Worm (Caenorhabditis elegans) whole organism, young adult: ENCODE results near the gene F54F2.9.
A peak's percentile ranks its signal among the peaks of the same experiment; 100 is the strongest.

Experiments used
- B0019.2 ChIP-seq: fragments of 200-800 bp; sonication (Bioruptor generic); conservative IDR thresholded peaks from 2 replicates; pipeline ENCODE4 v1.3.6; 2022; ENCODE audit warnings: missing genetic modification reagents, missing genetic modification characterization, missing compliant biosample characterization
- C17E4.6 ChIP-seq: fragments of 200-800 bp; sonication (Bioruptor generic); IDR thresholded peaks from 2 replicates; pipeline ENCODE4 v1.3.6; 2022; ENCODE audit warnings: missing genetic modification reagents, missing genetic modification characterization, missing compliant biosample characterization
- T07F8.4 ChIP-seq: sonication (generic microtip); optimal IDR thresholded peaks from 2 replicates; lab custom pipeline; 2016; ENCODE audit warnings: mild to moderate bottlenecking, missing genetic modification characterization, moderate library complexity, missing compliant biosample characterization
- Y53F4B.3 ChIP-seq: fragments of 200-800 bp; sonication (Bioruptor generic); IDR thresholded peaks from 2 replicates; pipeline ENCODE4 v1.3.6; 2022; ENCODE audit warnings: missing genetic modification reagents, missing genetic modification characterization, missing compliant biosample characterization
- Y67H2A.10 ChIP-seq: fragments of 200-800 bp; sonication (Bioruptor generic); conservative IDR thresholded peaks from 2 replicates; pipeline ENCODE4 v1.3.6; 2022; ENCODE audit warnings: missing genetic modification reagents, missing genetic modification characterization, missing compliant biosample characterization
- Y79H2A.3 ChIP-seq: fragments of 200-800 bp; sonication (Bioruptor generic); conservative IDR thresholded peaks from 2 replicates; pipeline ENCODE4 v1.3.6; 2022; ENCODE audit warnings: missing genetic modification reagents, missing genetic modification characterization, missing compliant biosample characterization
- ZK185.1 ChIP-seq: sonication (generic microtip); optimal IDR thresholded peaks from 2 replicates; lab custom pipeline; 2016; ENCODE audit warnings: mild to moderate bottlenecking, missing genetic modification characterization, missing compliant biosample characterization; ENCODE audit not compliant: poor library complexity, severe bottlenecking
- aptf-3 ChIP-seq: fragments of 200-800 bp; sonication (Bioruptor generic); IDR thresholded peaks from 2 replicates; pipeline ENCODE4 v1.3.6; 2022; ENCODE audit warnings: missing genetic modification characterization, missing compliant biosample characterization
- athp-1 ChIP-seq: sonication (generic microtip); optimal IDR thresholded peaks from 2 replicates; lab custom pipeline; 2017; ENCODE audit warnings: mild to moderate bottlenecking, missing genetic modification characterization, missing compliant biosample characterization
- attf-6 ChIP-seq: fragments of 200-800 bp; sonication (Bioruptor generic); IDR thresholded peaks from 2 replicates; pipeline ENCODE4 v1.3.6; 2022; ENCODE audit warnings: missing genetic modification reagents, missing genetic modification characterization, missing compliant biosample characterization
- bed-2 ChIP-seq: fragments of 200-800 bp; sonication (Bioruptor generic); IDR thresholded peaks from 2 replicates; pipeline ENCODE4 v1.3.6; 2022; ENCODE audit warnings: missing genetic modification reagents, missing genetic modification characterization, missing compliant biosample characterization
- cebp-2 ChIP-seq: fragments of 200-800 bp; sonication (Bioruptor generic); IDR thresholded peaks from 2 replicates; pipeline ENCODE4 v1.3.6; 2022; ENCODE audit warnings: missing genetic modification characterization, missing compliant biosample characterization
- ceh-40 ChIP-seq: fragments of 200-800 bp; sonication (Bioruptor generic); IDR thresholded peaks from 2 replicates; pipeline ENCODE4 v1.3.6; 2022; ENCODE audit warnings: missing genetic modification characterization, missing compliant biosample characterization
- ceh-58 ChIP-seq: fragments of 200-800 bp; sonication (Bioruptor generic); IDR thresholded peaks from 2 replicates; pipeline ENCODE4 v1.3.6; 2022; ENCODE audit warnings: missing genetic modification characterization, missing compliant biosample characterization
- ceh-91 ChIP-seq: fragments of 200-800 bp; sonication (Bioruptor generic); IDR thresholded peaks from 2 replicates; pipeline ENCODE4 v1.3.6; 2022; ENCODE audit warnings: missing genetic modification reagents, missing genetic modification characterization, missing compliant biosample characterization
- die-1 ChIP-seq: sonication (generic microtip); optimal IDR thresholded peaks from 2 replicates; lab custom pipeline; 2016; ENCODE audit warnings: missing genotype, mild to moderate bottlenecking, missing genetic modification characterization, missing compliant biosample characterization
- egl-18 ChIP-seq: fragments of 200-800 bp; sonication (Bioruptor generic); IDR thresholded peaks from 2 replicates; pipeline ENCODE4 v1.3.6; 2022; ENCODE audit warnings: missing genetic modification reagents, missing genetic modification characterization, missing compliant biosample characterization
- egl-44 ChIP-seq: fragments of 200-800 bp; sonication (Bioruptor generic); IDR thresholded peaks from 2 replicates; pipeline ENCODE4 v1.3.6; 2022; ENCODE audit warnings: missing genetic modification reagents, missing genetic modification characterization, missing compliant biosample characterization
- egrh-3 ChIP-seq: fragments of 200-800 bp; sonication (Bioruptor generic); IDR thresholded peaks from 2 replicates; pipeline ENCODE4 v1.3.6; 2022; ENCODE audit warnings: missing genetic modification reagents, missing genetic modification characterization, missing compliant biosample characterization
- ekl-4 ChIP-seq: fragments of 200-800 bp; sonication (Bioruptor generic); IDR thresholded peaks from 2 replicates; pipeline ENCODE4 v1.3.6; 2022; ENCODE audit warnings: missing genetic modification reagents, missing genetic modification characterization, missing compliant biosample characterization
- ets-4 ChIP-seq: fragments of 200-800 bp; sonication (Bioruptor generic); optimal IDR thresholded peaks from 2 replicates; lab custom pipeline; 2018; ENCODE audit warnings: mild to moderate bottlenecking, missing genetic modification characterization, missing compliant biosample characterization
- him-1 ChIP-seq: sonication (generic microtip); optimal IDR thresholded peaks from 2 replicates; lab custom pipeline; 2016; ENCODE audit warnings: missing genotype, missing genetic modification reagents, missing genetic modification characterization, missing compliant biosample characterization
- hlh-12 ChIP-seq: sonication (generic microtip); optimal IDR thresholded peaks from 2 replicates; lab custom pipeline; 2016; ENCODE audit warnings: missing genetic modification characterization, missing compliant biosample characterization
- hmg-1.2 ChIP-seq: fragments of 200-800 bp; sonication (Bioruptor generic); IDR thresholded peaks from 2 replicates; pipeline ENCODE4 v1.3.6; 2022; ENCODE audit warnings: missing genetic modification reagents, missing genetic modification characterization, missing compliant biosample characterization
- hsf-1 ChIP-seq: fragments of 200-800 bp; sonication (Bioruptor generic); IDR thresholded peaks from 2 replicates; pipeline ENCODE4 v1.3.6; 2022; ENCODE audit warnings: missing genetic modification reagents, missing genetic modification characterization, missing compliant biosample characterization
- lsy-27 ChIP-seq: sonication (generic microtip); optimal IDR thresholded peaks from 2 replicates; lab custom pipeline; 2017; ENCODE audit warnings: missing genetic modification characterization, mild to moderate bottlenecking, missing compliant biosample characterization, antibody characterized with exemption, missing genotype, borderline replicate concordance; ENCODE audit not compliant: insufficient read depth
- madf-10 ChIP-seq: sonication (generic microtip); optimal IDR thresholded peaks from 2 replicates; lab custom pipeline; 2016; ENCODE audit warnings: mild to moderate bottlenecking, missing genetic modification characterization, missing compliant biosample characterization
- madf-6 ChIP-seq: fragments of 200-800 bp; sonication (Bioruptor generic); IDR thresholded peaks from 2 replicates; pipeline ENCODE4 v1.3.6; 2022; ENCODE audit warnings: missing genetic modification reagents, missing genetic modification characterization, missing compliant biosample characterization
- mel-28 ChIP-seq: sonication (generic microtip); optimal IDR thresholded peaks from 2 replicates; lab custom pipeline; 2016; ENCODE audit warnings: borderline replicate concordance, mild to moderate bottlenecking, missing genetic modification characterization, missing compliant biosample characterization
- nfya-2 ChIP-seq: fragments of 200-800 bp; sonication (Bioruptor generic); IDR thresholded peaks from 2 replicates; pipeline ENCODE4 v1.3.6; 2022; ENCODE audit warnings: missing genetic modification reagents, missing genetic modification characterization, missing compliant biosample characterization
- nfyb-1 ChIP-seq: fragments of 200-800 bp; sonication (Bioruptor generic); IDR thresholded peaks from 2 replicates; pipeline ENCODE4 v1.3.6; 2022; ENCODE audit warnings: missing genetic modification reagents, missing genetic modification characterization, missing compliant biosample characterization
- nhr-27 ChIP-seq: fragments of 200-800 bp; sonication (Bioruptor generic); optimal IDR thresholded peaks from 2 replicates; lab custom pipeline; 2018; ENCODE audit warnings: mild to moderate bottlenecking, missing genetic modification characterization, moderate library complexity, missing compliant biosample characterization
- nhr-90 ChIP-seq: sonication (generic microtip); optimal IDR thresholded peaks from 2 replicates; lab custom pipeline; 2016; ENCODE audit warnings: missing genotype, mild to moderate bottlenecking, missing genetic modification characterization, missing compliant biosample characterization
- pha-4 ChIP-seq: fragments of 150-350 bp; sonication (generic microtip); optimal IDR thresholded peaks from 2 replicates; lab custom pipeline; 2014; ENCODE audit warnings: missing biosample characterization, missing genetic modification reagents, missing genetic modification characterization
- rcor-1 ChIP-seq: fragments of 200-800 bp; sonication (Bioruptor generic); IDR thresholded peaks from 2 replicates; pipeline ENCODE4 v1.3.6; 2022; ENCODE audit warnings: missing genetic modification reagents, missing genetic modification characterization, missing compliant biosample characterization
- repo-1 ChIP-seq: sonication (generic microtip); optimal IDR thresholded peaks from 2 replicates; lab custom pipeline; 2017; ENCODE audit warnings: mild to moderate bottlenecking, missing genetic modification characterization, missing compliant biosample characterization
- sdz-38 ChIP-seq: sonication (generic microtip); optimal IDR thresholded peaks from 2 replicates; lab custom pipeline; 2016; ENCODE audit warnings: missing genotype, missing genetic modification characterization, missing compliant biosample characterization
- snpc-3.4 ChIP-seq: sonication (generic microtip); optimal IDR thresholded peaks from 2 replicates; lab custom pipeline; 2017; ENCODE audit warnings: missing genetic modification characterization, mild to moderate bottlenecking, missing compliant biosample characterization, antibody characterized with exemption, moderate library complexity, missing genotype, missing genetic modification reagents
- sptf-2 ChIP-seq: fragments of 200-800 bp; sonication (Bioruptor generic); optimal IDR thresholded peaks from 2 replicates; lab custom pipeline; 2018; ENCODE audit warnings: mild to moderate bottlenecking, missing genetic modification characterization, missing compliant biosample characterization
- xnd-1 ChIP-seq: sonication (generic microtip); optimal IDR thresholded peaks from 2 replicates; lab custom pipeline; 2016; ENCODE audit warnings: missing genotype, missing genetic modification reagents, missing genetic modification characterization, missing compliant biosample characterization
- zim-3 ChIP-seq: sonication (generic microtip); optimal IDR thresholded peaks from 2 replicates; lab custom pipeline; 2017; ENCODE audit warnings: mild to moderate bottlenecking, missing genetic modification characterization, moderate library complexity, missing compliant biosample characterization
- ztf-18 ChIP-seq: sonication (generic microtip); optimal IDR thresholded peaks from 2 replicates; lab custom pipeline; 2016; ENCODE audit warnings: missing genotype, mild to moderate bottlenecking, missing genetic modification characterization, missing compliant biosample characterization
- ztf-26 ChIP-seq: sonication (generic microtip); optimal IDR thresholded peaks from 2 replicates; lab custom pipeline; 2017; ENCODE audit warnings: missing genetic modification characterization, missing compliant biosample characterization

The F54F2.9 gene

DNA sequence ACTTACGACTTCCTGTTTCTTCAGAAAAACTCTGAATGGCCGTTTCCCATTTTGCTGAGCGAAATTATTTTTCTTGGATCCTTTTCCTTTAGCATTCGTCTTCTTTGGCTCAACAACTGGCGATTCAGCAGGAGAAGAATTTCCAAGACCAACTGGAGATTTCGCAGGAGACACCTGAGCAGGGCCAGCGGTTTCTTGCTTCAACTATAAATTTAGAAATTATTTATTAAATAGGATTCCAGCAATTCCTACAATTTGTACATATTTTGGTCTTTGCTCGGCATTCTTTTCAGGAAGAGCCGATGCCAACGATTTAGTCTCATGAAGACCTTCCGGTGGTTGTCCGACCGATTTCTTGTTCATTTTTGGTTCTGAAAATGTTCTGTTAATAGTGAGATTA lies 22.5 kb upstream of the F54F2.9 start, which contains the start of gene F44E2.8:
TSS of gene F44E2.8 (minus strand) at position 371 of the 400 bp plus-strand sequence.
- no peak for TF ChIP-seq cebp-2 (GFP tag; lab: Robert Waterston, UW)
- no peak for TF ChIP-seq ceh-40 (GFP tag; lab: Robert Waterston, UW)
- no peak for TF ChIP-seq hlh-12
- TF ChIP-seq nhr-27, result no peak
- TF ChIP-seq Y67H2A.10 (GFP tag; lab: Robert Waterston, UW), result no peak
- TF ChIP-seq him-1 (tag; lab: Kevin White, UChicago), result no peak
- no peak for TF ChIP-seq ceh-91
- TF ChIP-seq egl-18 (GFP tag; lab: Robert Waterston, UW), result no peak
- TF ChIP-seq mel-28 (tag; lab: Kevin White, UChicago), result no peak
- TF ChIP-seq egl-44, result no peak
- TF ChIP-seq zim-3 (tag; lab: Kevin White, UChicago), result no peak
- no peak; the same call in 1 of the 2 replicates for TF ChIP-seq ekl-4 (GFP tag; lab: Robert Waterston, UW)
- 0 out of 2 replicates have a peak, but pooled peaks have one; percentile 52 for TF ChIP-seq nfyb-1
- no peak for TF ChIP-seq sdz-38 (tag; lab: Kevin White, UChicago)
- TF ChIP-seq hsf-1 (GFP tag; lab: Robert Waterston, UW), result no peak
- TF ChIP-seq T07F8.4 (tag; lab: Kevin White, UChicago), result no peak
- TF ChIP-seq hmg-1.2 (GFP tag; lab: Robert Waterston, UW), result 0 out of 2 replicates have a peak, but pooled peaks have one; percentile 16
- TF ChIP-seq ceh-58 (GFP tag; lab: Robert Waterston, UW), result no peak
- no peak for TF ChIP-seq rcor-1
- TF ChIP-seq xnd-1 (tag; lab: Kevin White, UChicago), result peak; percentile 14
- no peak for TF ChIP-seq snpc-3.4 (tag; lab: Kevin White, UChicago)
- TF ChIP-seq repo-1 (tag; lab: Kevin White, UChicago), result peak; percentile 38
- TF ChIP-seq nhr-90 (tag; lab: Kevin White, UChicago), result no peak
- TF ChIP-seq athp-1 (tag; lab: Kevin White, UChicago), result peak; percentile 17
- no peak for TF ChIP-seq madf-10
- TF ChIP-seq lsy-27 (tag; lab: Kevin White, UChicago), result no peak
- no peak for TF ChIP-seq ztf-26
- no peak for TF ChIP-seq aptf-3 (GFP tag; lab: Robert Waterston, UW)
- TF ChIP-seq pha-4 (tag; lab: Kevin White, UChicago), result no peak
- no peak for TF ChIP-seq die-1 (tag; lab: Kevin White, UChicago)
- no peak for TF ChIP-seq Y79H2A.3 (GFP tag; lab: Robert Waterston, UW)
- TF ChIP-seq C17E4.6 (GFP tag; lab: Robert Waterston, UW), result no peak
- 0 out of 2 replicates have a peak, but pooled peaks have one; percentile 15 for TF ChIP-seq attf-6
- no peak for TF ChIP-seq ets-4 (GFP tag; lab: Kevin White, UChicago)
- TF ChIP-seq ztf-18 (tag; lab: Kevin White, UChicago), result peak; percentile 17
- TF ChIP-seq ZK185.1 (tag; lab: Kevin White, UChicago), result no peak
- TF ChIP-seq madf-6, result peak; percentile 55
- TF ChIP-seq, all 124 proteins: peak for 8

ce11 chrIII:8848372-8848771 lies 21.3 kb upstream of the F54F2.9 start, which contains the start of gene F44E2.7:
TSS of gene F44E2.7 (minus strand) at chrIII:8848472.
- no peak for TF ChIP-seq madf-6
- no peak for TF ChIP-seq B0019.2 (GFP tag; lab: Robert Waterston, UW)
- no peak for TF ChIP-seq sptf-2 (GFP tag; lab: Kevin White, UChicago)
- no peak for TF ChIP-seq bed-2 (GFP tag; lab: Robert Waterston, UW)
- TF ChIP-seq nfya-2 (GFP tag; lab: Robert Waterston, UW), result no peak
- TF ChIP-seq egrh-3, result no peak
- no peak for TF ChIP-seq Y53F4B.3 (GFP tag; lab: Robert Waterston, UW)
